Fruit fly (Drosophila melanogaster): ENCODE results near the gene CG33170.
A peak's percentile ranks its signal among the peaks of the same experiment; 100 is the strongest.

CG33170 gene

DNA sequence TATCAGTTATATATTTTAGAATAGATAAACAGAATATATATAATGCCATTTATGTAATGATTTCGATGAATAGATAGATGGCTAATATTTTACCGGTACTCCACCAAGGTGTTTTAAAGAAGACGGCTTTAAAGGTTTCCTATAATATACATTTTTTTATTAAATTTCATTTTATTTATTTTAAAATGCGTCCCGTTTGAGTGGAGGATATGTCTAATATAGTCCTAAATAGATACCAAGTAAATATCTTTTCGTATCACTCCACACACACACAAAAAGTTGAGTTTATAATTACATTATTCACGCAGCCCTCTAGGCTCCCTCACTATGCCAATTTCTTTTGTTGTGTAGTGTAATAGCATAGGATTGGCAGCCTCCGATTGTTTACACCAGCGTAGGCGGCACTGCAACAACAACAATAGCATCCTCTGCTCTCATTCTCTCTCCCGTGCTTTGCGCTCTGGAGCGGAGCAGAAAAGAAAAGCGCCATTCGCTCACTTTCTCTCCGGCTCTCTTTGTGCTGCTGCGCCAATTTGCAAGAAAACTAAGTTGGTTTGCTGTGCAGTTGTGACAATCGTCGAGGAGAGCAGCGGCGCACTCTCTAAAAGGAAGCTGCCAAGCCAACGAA, 45.6 kb downstream of the CG33170 start, which contains the start of gene CG12768:
Gene CG12768 (plus strand): TSS at position 578 of the 628 bp plus-strand sequence.
- TF ChIP-seq B-H2 (GFP tag; optimal IDR thresholded peaks at IDR 0.05), result no peak
- no peak for TF ChIP-seq CG2129 (GFP tag; IDR thresholded peaks at IDR 0.05; ENCODE audit: partially characterized antibody)
- peak; percentile 61 for TF ChIP-seq CG9727 (GFP tag; optimal IDR thresholded peaks at IDR 0.05)
- no peak for TF ChIP-seq pum (GFP tag; optimal IDR thresholded peaks at IDR 0.05)
- TF ChIP-seq Opbp (GFP tag; IDR thresholded peaks at IDR 0.05; ENCODE audit: partially characterized antibody), result no peak
- TF ChIP-seq tin (GFP tag; optimal IDR thresholded peaks at IDR 0.05), result no peak
- TF ChIP-seq Nf-YB (GFP tag; optimal IDR thresholded peaks at IDR 0.05), result peak; percentile 8
- TF ChIP-seq grau (tag; optimal IDR thresholded peaks at IDR 0.05), result peak; percentile 54
- peak; percentile 45 for TF ChIP-seq Meics (GFP tag; optimal IDR thresholded peaks at IDR 0.05)
- no peak for TF ChIP-seq repo (GFP tag; optimal IDR thresholded peaks at IDR 0.05)
- TF ChIP-seq Med (GFP tag), result no peak
- TF ChIP-seq mld (GFP tag; IDR thresholded peaks at IDR 0.05; ENCODE audit: partially characterized antibody), result no peak
- TF ChIP-seq CG6813 (GFP tag; optimal IDR thresholded peaks at IDR 0.05), result no peak
- TF ChIP-seq CG7987 (GFP tag; optimal IDR thresholded peaks at IDR 0.05), result no peak
- TF ChIP-seq CG1233 (GFP tag; optimal IDR thresholded peaks at IDR 0.05), result peak; percentile 6
- TF ChIP-seq dmrt99B (tag; optimal IDR thresholded peaks at IDR 0.05), result peak; percentile 41
- TF ChIP-seq Sox100B (GFP tag; optimal IDR thresholded peaks at IDR 0.05), result peak; percentile 58
- no peak for TF ChIP-seq ewg (GFP tag; optimal IDR thresholded peaks at IDR 0.05)
- TF ChIP-seq Hmr (GFP tag; optimal IDR thresholded peaks at IDR 0.05), result peak; percentile 38
- TF ChIP-seq NC2α (GFP tag; optimal IDR thresholded peaks at IDR 0.05), result no peak
- peak; percentile 44 for TF ChIP-seq CG8924 (tag; optimal IDR thresholded peaks at IDR 0.05)
- no peak for TF ChIP-seq sc (optimal IDR thresholded peaks at IDR 0.05)
- peak; percentile 9 for TF ChIP-seq sc (GFP tag; optimal IDR thresholded peaks at IDR 0.05)
- TF ChIP-seq CG18011 (GFP tag; optimal IDR thresholded peaks at IDR 0.05), result no peak
- TF ChIP-seq dmrt11E (tag; optimal IDR thresholded peaks at IDR 0.05), result peak; percentile 8
- peak; percentile 17 for TF ChIP-seq gsb-n (tag; optimal IDR thresholded peaks at IDR 0.05)
- TF ChIP-seq CG2712 (tag; optimal IDR thresholded peaks at IDR 0.05), result peak; percentile 57
- TF ChIP-seq CG30431 (GFP tag; optimal IDR thresholded peaks at IDR 0.05), result peak; percentile 3
- TF ChIP-seq CG17361 (GFP tag; IDR thresholded peaks at IDR 0.05), result peak; percentile 71; the same call in 2 of the 3 replicates
- TF ChIP-seq eve (GFP tag; optimal IDR thresholded peaks at IDR 0.05), result no peak
- no peak for TF ChIP-seq Hsf (GFP tag; optimal IDR thresholded peaks at IDR 0.05)
- peak; percentile 74 for TF ChIP-seq yki (optimal IDR thresholded peaks at IDR 0.05)
- no peak for TF ChIP-seq CG34224 (GFP tag; IDR thresholded peaks at IDR 0.05; ENCODE audit: partially characterized antibody)
- TF ChIP-seq sens (GFP tag), result peak; percentile 35
- TF ChIP-seq Oaz (GFP tag; IDR thresholded peaks at IDR 0.05), result no peak
- TF ChIP-seq Asciz (GFP tag; optimal IDR thresholded peaks at IDR 0.05), result peak; percentile 36
- TF ChIP-seq gem (tag; optimal IDR thresholded peaks at IDR 0.05), result peak; percentile 61
- TF ChIP-seq ATbp (GFP tag; optimal IDR thresholded peaks at IDR 0.05), result peak; percentile 35
- peak in 1 of 2 experiments; percentile 13 for TF ChIP-seq bsh (GFP tag; optimal IDR thresholded peaks at IDR 0.05)
- peak; percentile 4 for TF ChIP-seq CG15696 (tag; optimal IDR thresholded peaks at IDR 0.05)
- TF ChIP-seq CG18262 (tag; optimal IDR thresholded peaks at IDR 0.05), result peak; percentile 70
- TF ChIP-seq CG6854 (GFP tag; optimal IDR thresholded peaks at IDR 0.05), result peak; percentile 16
- no peak for TF ChIP-seq Rfx (GFP tag; IDR thresholded peaks at IDR 0.05)
- peak; percentile 37 for TF ChIP-seq Ets65A (GFP tag)
- 0 out of 3 replicates have a peak, but pooled peaks have one; percentile 15 for TF ChIP-seq zfh1 (GFP tag; IDR thresholded peaks at IDR 0.05)
- no peak for TF ChIP-seq klu (GFP tag; IDR thresholded peaks at IDR 0.05)
- no peak for TF ChIP-seq CG14014 (GFP tag; IDR thresholded peaks at IDR 0.05)
- no peak for TF ChIP-seq ap (GFP tag; IDR thresholded peaks at IDR 0.05)
- no peak for TF ChIP-seq CG17612 (GFP tag; IDR thresholded peaks at IDR 0.05)

All from whole organism, embryonic.